Fruit fly (Drosophila melanogaster): ENCODE results near the gene Cnx99A.
A peak's percentile ranks its signal among the peaks of the same experiment; 100 is the strongest.

Cnx99A gene

DNA sequence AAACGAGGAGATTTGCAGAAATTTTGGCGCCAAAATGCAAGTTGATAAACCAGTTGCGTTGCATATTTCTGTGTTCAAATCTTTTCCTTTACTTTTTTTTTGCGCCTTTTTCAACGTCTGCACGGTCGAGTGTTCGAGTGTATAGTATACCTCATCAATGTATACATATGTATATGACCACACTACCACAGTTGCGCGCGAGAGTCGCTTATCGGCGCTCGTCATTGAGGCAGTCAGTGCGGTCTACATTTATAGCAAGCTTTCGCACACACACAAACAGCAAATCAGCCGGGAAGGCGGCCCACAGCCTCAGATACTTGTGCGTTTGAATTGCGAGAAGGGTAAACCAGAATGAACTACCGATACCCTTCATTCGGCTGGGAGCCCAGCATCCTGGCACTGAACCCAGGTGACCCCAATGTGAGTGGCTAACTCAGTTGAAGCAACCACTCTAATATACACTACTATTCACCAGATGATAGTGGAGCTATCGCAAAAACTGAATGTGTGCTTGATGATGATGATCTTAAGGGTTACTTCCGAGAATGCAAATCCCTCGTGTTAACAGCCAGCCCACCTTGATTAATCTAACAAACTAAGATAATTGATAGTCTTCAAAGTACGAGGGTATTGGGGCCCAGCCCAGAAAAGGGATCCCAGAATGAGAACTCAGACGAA, 36.4 kb downstream of the Cnx99A start:
- no peak for TF ChIP-seq D (optimal IDR thresholded peaks at IDR 0.05)
- TF ChIP-seq D (GFP tag; optimal IDR thresholded peaks at IDR 0.05), result no peak
- TF ChIP-seq amos (GFP tag; IDR thresholded peaks at IDR 0.05; ENCODE audit: partially characterized antibody), result no peak
- TF ChIP-seq ase (GFP tag; IDR thresholded peaks at IDR 0.05), result no peak
- TF ChIP-seq CG14860 (GFP tag; IDR thresholded peaks at IDR 0.05; ENCODE audit: partially characterized antibody), result no peak
- TF ChIP-seq sens (GFP tag), result peak; percentile 9
- no peak for TF ChIP-seq CG15269 (tag; optimal IDR thresholded peaks at IDR 0.05)
- TF ChIP-seq CG18476 (GFP tag; optimal IDR thresholded peaks at IDR 0.05), result no peak
- TF ChIP-seq CG13424 (tag; optimal IDR thresholded peaks at IDR 0.05), result no peak
- no peak for TF ChIP-seq CG12236 (GFP tag; optimal IDR thresholded peaks at IDR 0.05)
- TF ChIP-seq wdn (GFP tag; IDR thresholded peaks at IDR 0.05), result no peak
- no peak for TF ChIP-seq CG8388 (GFP tag; optimal IDR thresholded peaks at IDR 0.05)
- no peak for TF ChIP-seq CG7839 (tag; optimal IDR thresholded peaks at IDR 0.05)
- TF ChIP-seq da (GFP tag; optimal IDR thresholded peaks at IDR 0.05), result no peak
- no peak for TF ChIP-seq btn (GFP tag; optimal IDR thresholded peaks at IDR 0.05)
- no peak for TF ChIP-seq Mes4 (GFP tag; optimal IDR thresholded peaks at IDR 0.05)
- TF ChIP-seq YL-1 (GFP tag; optimal IDR thresholded peaks at IDR 0.05), result no peak
- TF ChIP-seq hb (GFP tag; IDR thresholded peaks at IDR 0.05; ENCODE audit: partially characterized antibody), result no peak
- no peak for TF ChIP-seq CG4854 (GFP tag; optimal IDR thresholded peaks at IDR 0.05)
- no peak for TF ChIP-seq tap (tag; optimal IDR thresholded peaks at IDR 0.05)
- TF ChIP-seq pb (GFP tag; optimal IDR thresholded peaks at IDR 0.05), result no peak
- no peak for TF ChIP-seq gce (GFP tag; IDR thresholded peaks at IDR 0.05)
- no peak for TF ChIP-seq pho (GFP tag; optimal IDR thresholded peaks at IDR 0.05)
- peak; percentile 25 for TF ChIP-seq CG10431 (GFP tag; optimal IDR thresholded peaks at IDR 0.05)
- no peak for TF ChIP-seq Optix (GFP tag; IDR thresholded peaks at IDR 0.05)
- TF ChIP-seq cg (GFP tag; optimal IDR thresholded peaks at IDR 0.05), result peak; percentile 41
- peak; percentile 52 for TF ChIP-seq corto (GFP tag; optimal IDR thresholded peaks at IDR 0.05)
- TF ChIP-seq caup (GFP tag; optimal IDR thresholded peaks at IDR 0.05; ENCODE audit: severe bottlenecking), result no peak
- no peak for TF ChIP-seq CG11398 (GFP tag; optimal IDR thresholded peaks at IDR 0.05)
- no peak for TF ChIP-seq NC2α (GFP tag; optimal IDR thresholded peaks at IDR 0.05)
- no peak for TF ChIP-seq exex (tag; optimal IDR thresholded peaks at IDR 0.05)

DNA sequence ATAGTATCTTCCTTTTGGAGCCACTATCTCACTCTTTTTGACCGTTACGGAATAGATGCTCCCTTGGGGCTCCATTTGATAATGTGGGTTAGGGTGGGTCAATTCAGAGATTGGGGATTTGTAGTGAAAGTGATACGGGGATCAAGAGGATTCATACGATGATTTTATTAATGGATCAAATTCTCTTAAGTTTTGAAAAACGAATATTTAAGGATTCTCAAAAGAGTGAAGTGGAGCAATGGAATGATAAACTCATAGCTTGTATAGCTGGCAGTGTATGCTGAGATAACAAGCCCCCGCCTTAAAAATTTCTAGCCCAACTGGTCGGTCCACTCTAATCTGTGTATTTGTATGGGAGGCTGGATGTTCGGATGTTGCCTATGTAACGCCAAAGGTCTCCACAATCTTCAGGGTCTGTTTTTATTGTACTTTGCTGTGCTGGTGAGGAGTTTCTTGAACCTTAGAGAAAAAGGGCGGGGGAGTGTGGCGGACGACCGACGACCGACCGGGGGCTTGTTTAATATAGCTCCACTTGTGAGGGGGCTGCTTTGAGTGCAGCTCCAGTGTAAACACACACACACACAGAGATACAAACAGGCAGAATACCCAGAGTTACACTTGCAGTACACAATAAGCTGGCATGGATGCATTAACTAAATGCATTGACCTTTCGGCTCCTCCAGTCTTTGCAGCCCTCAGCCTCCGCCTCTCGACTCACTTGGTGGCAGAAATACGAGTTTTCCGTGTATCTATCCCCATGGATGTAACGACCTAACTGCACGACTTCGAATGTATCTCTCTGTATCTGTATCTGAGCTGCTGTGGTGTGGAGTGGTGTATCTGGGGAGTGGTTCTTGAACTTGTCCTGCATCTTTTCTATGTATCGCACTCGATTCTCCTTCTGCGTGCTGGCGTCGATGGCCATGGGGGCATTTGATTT, 38.5 kb downstream of the Cnx99A start:
- TF ChIP-seq Dek (tag; optimal IDR thresholded peaks at IDR 0.05) (no peak), CG1529 (GFP tag; optimal IDR thresholded peaks at IDR 0.05) (no peak), dmrt11E (tag; optimal IDR thresholded peaks at IDR 0.05) (peak; percentile 34), ash1 (GFP tag; optimal IDR thresholded peaks at IDR 0.05) (no peak), CG2199 (GFP tag; IDR thresholded peaks at IDR 0.05) (0 out of 3 replicates have a peak, but pooled peaks have one; percentile 70), CG2712 (tag; optimal IDR thresholded peaks at IDR 0.05) (peak; percentile 28), CG10979 (tag; optimal IDR thresholded peaks at IDR 0.05) (peak; percentile 5), CG15601 (tag; optimal IDR thresholded peaks at IDR 0.05) (peak; percentile 12), kni (GFP tag; optimal IDR thresholded peaks at IDR 0.05) (peak; percentile 63), CG17829 (tag; optimal IDR thresholded peaks at IDR 0.05) (peak; percentile 28), cg (GFP tag; optimal IDR thresholded peaks at IDR 0.05) (peak; percentile 36), eve (GFP tag; optimal IDR thresholded peaks at IDR 0.05) (peak in 1 of 2 experiments; percentile 23), CG32767 (GFP tag; IDR thresholded peaks at IDR 0.05) (peak; percentile 42; the same call in 1 of the 2 replicates), HLHmδ (GFP tag; optimal IDR thresholded peaks at IDR 0.05) (no peak), CG1603 (tag; optimal IDR thresholded peaks at IDR 0.05) (peak; percentile 21), CG8478 (optimal IDR thresholded peaks at IDR 0.05) (peak; percentile 43), phol (tag; optimal IDR thresholded peaks at IDR 0.05) (peak; percentile 2), nom (GFP tag; optimal IDR thresholded peaks at IDR 0.05) (peak; percentile 9)
